Worm (Caenorhabditis elegans) whole organism, young adult: ENCODE data around the gene K09C6.9.

Experiments
- B0035.1 ChIP-seq: sonication (generic microtip); optimal IDR thresholded peaks from 2 replicates; lab custom pipeline; 2016; ENCODE audit warnings: missing genetic modification characterization, mild to moderate bottlenecking, missing compliant biosample characterization, missing genotype, missing genetic modification reagents
- T26A5.8 ChIP-seq: sonication (generic microtip); optimal IDR thresholded peaks from 2 replicates; lab custom pipeline; 2016; ENCODE audit warnings: missing genetic modification characterization, missing compliant biosample characterization
- Y95B8A.8 ChIP-seq: fragments of 200-800 bp; sonication (Bioruptor generic); IDR thresholded peaks from 2 replicates; pipeline ENCODE4 v1.3.6; 2022; ENCODE audit warnings: missing genetic modification reagents, missing genetic modification characterization, missing compliant biosample characterization
- ama-1 ChIP-seq, 3 experiments: fragments of 150-350 bp in 1 of 3; sonication (generic microtip) in 2 of 3; optimal IDR thresholded peaks; 2 replicates each; lab custom pipeline; 2014 to 2018; ENCODE audit warnings: missing biosample characterization in 2 of 3, missing genetic modification characterization in 2 of 3, missing genetic modification reagents in 2 of 3
- attf-6 ChIP-seq: fragments of 200-800 bp; sonication (Bioruptor generic); IDR thresholded peaks from 2 replicates; pipeline ENCODE4 v1.3.6; 2022; ENCODE audit warnings: missing genetic modification reagents, missing genetic modification characterization, missing compliant biosample characterization
- chd-7 ChIP-seq: sonication (generic microtip); optimal IDR thresholded peaks from 2 replicates; lab custom pipeline; 2016; ENCODE audit warnings: mild to moderate bottlenecking, missing genetic modification characterization, moderate library complexity, missing compliant biosample characterization
- efl-1 ChIP-seq: fragments of 150-350 bp; optimal IDR thresholded peaks from 2 replicates; lab custom pipeline; 2014; ENCODE audit warnings: missing biosample characterization, missing genetic modification reagents, missing genetic modification characterization
- gei-17 ChIP-seq: fragments of 200-800 bp; sonication (Bioruptor generic); optimal IDR thresholded peaks from 2 replicates; lab custom pipeline; 2018; ENCODE audit warnings: mild to moderate bottlenecking, missing genetic modification characterization, missing compliant biosample characterization
- lin-26 ChIP-seq: fragments of 200-800 bp; sonication (Bioruptor generic); IDR thresholded peaks from 2 replicates; pipeline ENCODE4 v1.3.6; 2022; ENCODE audit warnings: missing genetic modification reagents, missing genetic modification characterization, missing compliant biosample characterization
- madf-10 ChIP-seq: sonication (generic microtip); optimal IDR thresholded peaks from 2 replicates; lab custom pipeline; 2016; ENCODE audit warnings: mild to moderate bottlenecking, missing genetic modification characterization, missing compliant biosample characterization
- nfya-1 ChIP-seq: sonication (generic microtip); optimal IDR thresholded peaks from 2 replicates; lab custom pipeline; 2017; ENCODE audit warnings: antibody characterized with exemption, missing compliant biosample characterization, missing genetic modification characterization, borderline replicate concordance; ENCODE audit not compliant: insufficient read depth
- sea-2 ChIP-seq: fragments of 200-800 bp; sonication (Bioruptor generic); IDR thresholded peaks from 2 replicates; pipeline ENCODE4 v1.3.6; 2022; ENCODE audit warnings: missing genetic modification characterization, missing compliant biosample characterization
- snpc-1.1 ChIP-seq: sonication (generic microtip); optimal IDR thresholded peaks from 2 replicates; lab custom pipeline; 2017; ENCODE audit warnings: missing genetic modification characterization, mild to moderate bottlenecking, missing compliant biosample characterization, antibody characterized with exemption, moderate library complexity, missing genotype, missing genetic modification reagents; ENCODE audit not compliant: insufficient read depth
- unc-62 ChIP-seq: fragments of 150-350 bp; optimal IDR thresholded peaks from 2 replicates; lab custom pipeline; 2014; ENCODE audit warnings: missing biosample characterization, missing genetic modification reagents, missing genetic modification characterization

- TF ChIP-seq lin-26 (GFP tag; lab: Robert Waterston, UW) (no peak), sea-2 (GFP tag; lab: Robert Waterston, UW) (no peak), B0035.1 (tag; lab: Kevin White, UChicago) (no peak), gei-17 (no peak), Y95B8A.8 (GFP tag; lab: Robert Waterston, UW) (no peak), chd-7 (no peak), efl-1 (no peak), unc-62 (GFP tag; lab: Kevin White, UChicago) (no peak), snpc-1.1 (tag; lab: Kevin White, UChicago) (no peak), attf-6 (no peak), T26A5.8 (tag; lab: Kevin White, UChicago) (no peak), ama-1 (optimal IDR thresholded peaks at IDR 0.05; lab: Kevin White, UChicago) (no peak), ama-1 (GFP tag; optimal IDR thresholded peaks at IDR 0.05; lab: Kevin White, UChicago) (no peak), madf-10 (tag; lab: Kevin White, UChicago) (no peak), nfya-1 (tag; lab: Kevin White, UChicago) (no peak)
Observed at ce11 chrV:833368-833767, 21.5 kb downstream of the K09C6.9 start, which contains the start of gene F41H8.1.
